Worm (Caenorhabditis elegans): ENCODE results near the gene F37B12.3.

DNA sequence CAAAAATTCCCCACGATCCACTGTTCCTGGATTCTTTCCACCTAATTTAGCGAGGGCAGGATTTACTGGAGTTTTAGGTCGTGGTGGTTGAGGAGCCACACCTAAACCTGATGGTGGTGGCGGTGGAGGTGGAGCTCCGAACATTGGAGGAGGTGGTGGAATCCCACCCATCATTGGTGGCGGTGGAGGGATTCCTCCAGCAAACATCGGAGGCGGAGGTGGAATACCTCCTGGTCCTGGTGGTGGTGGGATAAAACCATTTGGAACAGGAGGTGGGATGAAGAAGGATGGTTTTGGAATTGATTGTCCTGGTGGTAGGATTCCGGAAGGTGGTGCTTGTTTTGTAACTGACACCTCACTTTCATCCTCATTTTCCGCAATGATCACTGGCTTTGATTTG is 28.6 kb upstream of the F37B12.3 start:
- TF ChIP-seq flt-1 (GFP tag; IDR thresholded peaks at IDR 0.05) (no peak), tbx-11 (GFP tag; IDR thresholded peaks at IDR 0.05) (no peak), ama-1 (optimal IDR thresholded peaks at IDR 0.05) (no peak), scrt-1 (GFP tag; IDR thresholded peaks at IDR 0.05) (no peak), pes-1 (GFP tag; IDR thresholded peaks at IDR 0.05) (no peak), tra-4 (tag; optimal IDR thresholded peaks at IDR 0.05) (no peak), hnd-1 (tag; optimal IDR thresholded peaks at IDR 0.05) (no peak)

Data from whole organism, early embryonic.